Worm (Caenorhabditis elegans): ENCODE results near the gene esyt-2.
A peak's percentile ranks its signal among the peaks of the same experiment; 100 is the strongest.

The esyt-2 gene

ce11 chrIII:6230870-6231269, at the start of gene esyt-2:
Gene esyt-2, minus strand, starts transcription at chrIII:6230970.
- TF ChIP-seq pha-2 (tag; optimal IDR thresholded peaks at IDR 0.05) (no peak), K02D7.2 (tag; optimal IDR thresholded peaks at IDR 0.05) (no peak), nhr-232 (tag; optimal IDR thresholded peaks at IDR 0.05) (no peak), pha-4 (tag; optimal IDR thresholded peaks at IDR 0.05) (no peak), ama-1 (optimal IDR thresholded peaks at IDR 0.05) (no peak), madf-2 (tag; optimal IDR thresholded peaks at IDR 0.05) (no peak), C08G9.2 (tag; optimal IDR thresholded peaks at IDR 0.05) (no peak), T23F11.4 (GFP tag; optimal IDR thresholded peaks at IDR 0.05) (no peak), ceh-34 (tag; optimal IDR thresholded peaks at IDR 0.05) (no peak), unc-55 (GFP tag; optimal IDR thresholded peaks at IDR 0.05) (no peak), hlh-13 (GFP tag; optimal IDR thresholded peaks at IDR 0.05) (no peak), unc-3 (GFP tag; conservative IDR thresholded peaks at IDR 0.05) (no peak), unc-3 (tag; optimal IDR thresholded peaks at IDR 0.05) (no peak), ceh-31 (tag; optimal IDR thresholded peaks at IDR 0.05) (no peak), che-1 (tag; optimal IDR thresholded peaks at IDR 0.05) (no peak), ceh-19 (GFP tag; optimal IDR thresholded peaks at IDR 0.05) (no peak), Y22D7AL.16 (tag; optimal IDR thresholded peaks at IDR 0.05) (no peak), K09A11.1 (tag; optimal IDR thresholded peaks at IDR 0.05; ENCODE audit: insufficient read depth) (no peak)

ce11 chrIII:6280070-6280596, 49.4 kb upstream of the esyt-2 start, which contains the start of gene hmg-1.2:
Gene hmg-1.2, plus strand, starts transcription at chrIII:6280380.
- TF ChIP-seq madf-2 (tag; optimal IDR thresholded peaks at IDR 0.05) (peak; percentile 54), ceh-45 (GFP tag; IDR thresholded peaks at IDR 0.05) (no peak), fkh-10 (GFP tag; optimal IDR thresholded peaks at IDR 0.05) (no peak), pat-9 (tag; optimal IDR thresholded peaks at IDR 0.05) (no peak), ceh-9 (tag; optimal IDR thresholded peaks at IDR 0.05) (no peak), F13H6.1 (tag; optimal IDR thresholded peaks at IDR 0.05) (no peak), ama-1 (optimal IDR thresholded peaks at IDR 0.05) (peak; percentile 59), elt-4 (tag; optimal IDR thresholded peaks at IDR 0.05) (no peak), dve-1 (tag; optimal IDR thresholded peaks at IDR 0.05) (no peak), eyg-1 (tag; optimal IDR thresholded peaks at IDR 0.05) (no peak), tbx-2 (tag; optimal IDR thresholded peaks at IDR 0.05) (peak; percentile 51), tbx-7 (tag; optimal IDR thresholded peaks at IDR 0.05) (no peak), ceh-18 (tag; optimal IDR thresholded peaks at IDR 0.05) (peak; percentile 77), ceh-24 (tag; optimal IDR thresholded peaks at IDR 0.05) (no peak), C38D4.7 (GFP tag; optimal IDR thresholded peaks at IDR 0.05) (no peak), K02D7.2 (tag; optimal IDR thresholded peaks at IDR 0.05) (no peak), nhr-232 (tag; optimal IDR thresholded peaks at IDR 0.05) (no peak), unc-86 (tag; optimal IDR thresholded peaks at IDR 0.05) (no peak), hlh-30 (tag; optimal IDR thresholded peaks at IDR 0.05; ENCODE audit: insufficient read depth) (peak; percentile 74), nhr-11 (tag; optimal IDR thresholded peaks at IDR 0.05) (no peak), pros-1 (tag; optimal IDR thresholded peaks at IDR 0.05) (peak; percentile 79), ceh-19 (GFP tag; optimal IDR thresholded peaks at IDR 0.05) (no peak), unc-55 (GFP tag; optimal IDR thresholded peaks at IDR 0.05) (peak; percentile 79), syd-9 (tag; optimal IDR thresholded peaks at IDR 0.05) (no peak), ceh-14 (tag; optimal IDR thresholded peaks at IDR 0.05) (peak; percentile 29), mec-3 (tag; optimal IDR thresholded peaks at IDR 0.05; ENCODE audit: borderline replicate concordance) (no peak), Y22D7AL.16 (tag; optimal IDR thresholded peaks at IDR 0.05) (no peak), pag-3 (tag; optimal IDR thresholded peaks at IDR 0.05; ENCODE audit: borderline replicate concordance) (no peak), elt-2 (tag; optimal IDR thresholded peaks at IDR 0.05) (no peak), rnt-1 (tag; optimal IDR thresholded peaks at IDR 0.05) (peak; percentile 48), ceh-31 (tag; optimal IDR thresholded peaks at IDR 0.05) (peak; percentile 79), ahr-1 (tag; optimal IDR thresholded peaks at IDR 0.05) (no peak), ceh-22 (tag; optimal IDR thresholded peaks at IDR 0.05) (no peak), ref-2 (tag; optimal IDR thresholded peaks at IDR 0.05) (peak; percentile 70), ceh-48 (tag; optimal IDR thresholded peaks at IDR 0.05) (peak; percentile 4), unc-3 (GFP tag; conservative IDR thresholded peaks at IDR 0.05) (no peak), unc-3 (tag; optimal IDR thresholded peaks at IDR 0.05) (no peak), hlh-6 (tag; optimal IDR thresholded peaks at IDR 0.05) (no peak), hlh-8 (tag; optimal IDR thresholded peaks at IDR 0.05) (no peak), ceh-30 (tag; optimal IDR thresholded peaks at IDR 0.05) (no peak), che-1 (tag; optimal IDR thresholded peaks at IDR 0.05) (no peak), ceh-34 (tag; optimal IDR thresholded peaks at IDR 0.05) (peak; percentile 68), fkh-6 (tag; optimal IDR thresholded peaks at IDR 0.05) (peak; percentile 40), ceh-6 (GFP tag; optimal IDR thresholded peaks at IDR 0.05) (no peak)

Data from whole organism, late embryonic.